Worm (Caenorhabditis elegans) whole organism, L2 larva: Measurements from ENCODE around the gene K08D8.10.

Source experiments
- C34F6.9 ChIP-seq: fragments of 150-350 bp; optimal IDR thresholded peaks from 2 replicates; lab custom pipeline; 2014; ENCODE audit warnings: missing biosample characterization, missing genetic modification characterization
- F13H6.1 ChIP-seq: sonication (generic microtip); optimal IDR thresholded peaks from 2 replicates; lab custom pipeline; 2016; ENCODE audit warnings: missing genetic modification characterization, missing compliant biosample characterization
- Y55F3AM.14 ChIP-seq: fragments of 200-800 bp; sonication (Bioruptor generic); optimal IDR thresholded peaks from 2 replicates; lab custom pipeline; 2018; ENCODE audit warnings: mild to moderate bottlenecking, missing genetic modification characterization, missing compliant biosample characterization
- blmp-1 ChIP-seq: sonication (generic microtip); optimal IDR thresholded peaks from 2 replicates; lab custom pipeline; 2017; ENCODE audit warnings: missing genetic modification characterization, mild to moderate bottlenecking, missing compliant biosample characterization, antibody characterized with exemption, moderate library complexity; ENCODE audit not compliant: insufficient read depth
- ceh-16 ChIP-seq: fragments of 150-350 bp; optimal IDR thresholded peaks from 2 replicates; lab custom pipeline; 2014; ENCODE audit warnings: missing biosample characterization, missing genetic modification characterization
- ceh-82 ChIP-seq: fragments of 150-350 bp; optimal IDR thresholded peaks from 2 replicates; lab custom pipeline; 2014; ENCODE audit warnings: missing biosample characterization, missing genetic modification characterization
- dmd-4 ChIP-seq: sonication (generic microtip); optimal IDR thresholded peaks from 2 replicates; lab custom pipeline; 2017; ENCODE audit warnings: missing biosample characterization, missing genetic modification characterization
- fos-1 ChIP-seq: fragments of 150-350 bp; optimal IDR thresholded peaks from 2 replicates; lab custom pipeline; 2014; ENCODE audit warnings: missing biosample characterization, missing genetic modification characterization
- lsy-2 ChIP-seq, 2 experiments: fragments of 150-350 bp in 1 of 2; sonication (generic microtip) in 1 of 2; optimal IDR thresholded peaks; 2 replicates each; lab custom pipeline; 2014 to 2017; ENCODE audit warnings: missing biosample characterization in 2 of 2, missing genetic modification characterization in 2 of 2
- mab-5 ChIP-seq: fragments of 150-350 bp; optimal IDR thresholded peaks from 2 replicates; lab custom pipeline; 2014; ENCODE audit warnings: missing biosample characterization, missing genetic modification characterization
- mbf-1 ChIP-seq: sonication (generic microtip); optimal IDR thresholded peaks from 2 replicates; lab custom pipeline; 2017; ENCODE audit warnings: missing biosample characterization, missing genetic modification characterization
- mdl-1 ChIP-seq, 2 experiments: fragments of 150-350 bp in 1 of 2; sonication (generic microtip) in 1 of 2; optimal IDR thresholded peaks; 2 replicates each; lab custom pipeline; 2017; ENCODE audit warnings: missing biosample characterization in 2 of 2, missing genetic modification characterization in 2 of 2
- nhr-10 ChIP-seq: sonication (generic microtip); optimal IDR thresholded peaks from 2 replicates; lab custom pipeline; 2017; ENCODE audit warnings: missing biosample characterization, missing genetic modification characterization
- nhr-12 ChIP-seq: fragments of 150-350 bp; optimal IDR thresholded peaks from 2 replicates; lab custom pipeline; 2014; ENCODE audit warnings: missing biosample characterization, missing genetic modification characterization
- nhr-23 ChIP-seq: fragments of 150-350 bp; optimal IDR thresholded peaks from 2 replicates; lab custom pipeline; 2014; ENCODE audit warnings: missing biosample characterization, missing genetic modification reagents, missing genetic modification characterization
- nhr-6 ChIP-seq: fragments of 150-350 bp; optimal IDR thresholded peaks from 2 replicates; lab custom pipeline; 2014; ENCODE audit warnings: missing biosample characterization, missing genetic modification characterization
- nhr-77 ChIP-seq: fragments of 150-350 bp; optimal IDR thresholded peaks from 2 replicates; lab custom pipeline; 2014; ENCODE audit warnings: missing biosample characterization, missing genetic modification characterization
- sem-4 ChIP-seq: fragments of 150-350 bp; optimal IDR thresholded peaks from 2 replicates; lab custom pipeline; 2014; ENCODE audit warnings: missing biosample characterization, missing genetic modification reagents, missing genetic modification characterization
- skn-1 ChIP-seq: sonication (generic microtip); optimal IDR thresholded peaks from 2 replicates; lab custom pipeline; 2017; ENCODE audit warnings: missing biosample characterization, missing genetic modification characterization
- sma-9 ChIP-seq, 2 experiments: fragments of 150-350 bp in 1 of 2; sonication (generic microtip) in 1 of 2; optimal IDR thresholded peaks; 2 replicates each; lab custom pipeline; 2014 to 2016; ENCODE audit warnings: missing genetic modification characterization in 2 of 2, mild to moderate bottlenecking in 1 of 2, missing biosample characterization in 1 of 2, missing compliant biosample characterization in 1 of 2, missing genetic modification reagents in 1 of 2, moderate library complexity in 1 of 2

The K08D8.10 gene

ce11 chrIV:12898823-12899222 lies 1.5 kb upstream of the K08D8.10 start:
- no peak for TF ChIP-seq nhr-6 (tag; lab: Kevin White, UChicago)
- no peak for TF ChIP-seq F13H6.1 (tag; lab: Kevin White, UChicago)
- no peak for TF ChIP-seq skn-1 (tag; lab: Kevin White, UChicago)

- no peak for TF ChIP-seq blmp-1 (tag; lab: Kevin White, UChicago)
- no peak for TF ChIP-seq lsy-2 (tag; optimal IDR thresholded peaks at IDR 0.05; lab: Kevin White, UChicago)
- no peak for TF ChIP-seq nhr-23 (tag; lab: Kevin White, UChicago)
- TF ChIP-seq nhr-10 (tag; lab: Kevin White, UChicago) = no peak
- no peak for TF ChIP-seq nhr-12 (tag; lab: Kevin White, UChicago)
- TF ChIP-seq ceh-82 (tag; lab: Kevin White, UChicago) = no peak
- TF ChIP-seq dmd-4 = no peak
- TF ChIP-seq ceh-16 (tag; lab: Kevin White, UChicago) = no peak
- no peak for TF ChIP-seq C34F6.9 (tag; lab: Kevin White, UChicago)
- TF ChIP-seq Y55F3AM.14 (GFP tag; lab: Kevin White, UChicago) = no peak
These were observed 975 bp upstream of the K08D8.10 start, which contains the start of gene K08D8.9 for ce11 chrIV:12899392-12899791. Gene K08D8.9 (plus strand): TSS chrIV:12899692.

- peak; percentile 39 for TF ChIP-seq sma-9 (GFP tag; optimal IDR thresholded peaks at IDR 0.05; lab: Kevin White, UChicago)
- TF ChIP-seq sma-9 (tag; optimal IDR thresholded peaks at IDR 0.05; lab: Kevin White, UChicago) = no peak
- TF ChIP-seq mdl-1 (tag; optimal IDR thresholded peaks at IDR 0.05; lab: Kevin White, UChicago) = no peak
- peak; percentile 69 for TF ChIP-seq fos-1 (tag; lab: Kevin White, UChicago)
- TF ChIP-seq nhr-10 (tag; lab: Kevin White, UChicago) = no peak
These were observed 1.2 kb downstream of the K08D8.10 start for ce11 chrIV:12901602-12902001.

- TF ChIP-seq mab-5 (tag; lab: Kevin White, UChicago) (no peak), fos-1 (tag; lab: Kevin White, UChicago) (peak; percentile 66)
These were observed 2.2 kb downstream of the K08D8.10 start, which contains the start of gene K08D8.2 for ce11 chrIV:12902430-12903110. Gene K08D8.2 (plus strand): TSS chrIV:12903060.

- peak; percentile 55 for TF ChIP-seq fos-1 (tag; lab: Kevin White, UChicago)
- TF ChIP-seq nhr-77 = no peak
These were observed 3.3 kb downstream of the K08D8.10 start for ce11 chrIV:12903687-12904086.

- no peak for TF ChIP-seq lsy-2 (tag; optimal IDR thresholded peaks at IDR 0.05; lab: Kevin White, UChicago)
- TF ChIP-seq fos-1 (tag; lab: Kevin White, UChicago) = peak; percentile 89
- TF ChIP-seq nhr-23 (tag; lab: Kevin White, UChicago) = no peak
- peak; percentile 89 for TF ChIP-seq skn-1 (tag; lab: Kevin White, UChicago)
- peak; percentile 32 for TF ChIP-seq sma-9 (GFP tag; optimal IDR thresholded peaks at IDR 0.05; lab: Kevin White, UChicago)
- no peak for TF ChIP-seq sma-9 (tag; optimal IDR thresholded peaks at IDR 0.05; lab: Kevin White, UChicago)
These were observed 6.2 kb downstream of the K08D8.10 start, which contains the start of gene K08D8.3 for ce11 chrIV:12906529-12906928. Gene K08D8.3 (minus strand): TSS chrIV:12906659.

ce11 chrIV:12909871-12910270 lies 9.5 kb downstream of the K08D8.10 start, which contains the start of gene K08D8.4:
Gene K08D8.4 (minus strand): TSS chrIV:12909998.
- TF ChIP-seq nhr-23 (tag; lab: Kevin White, UChicago) = no peak
- TF ChIP-seq fos-1 (tag; lab: Kevin White, UChicago) = peak; percentile 86

- TF ChIP-seq fos-1 (tag; lab: Kevin White, UChicago) (peak; percentile 79), mbf-1 (tag; lab: Kevin White, UChicago) (no peak), sma-9 (GFP tag; optimal IDR thresholded peaks at IDR 0.05; lab: Kevin White, UChicago) (peak; percentile 51), sma-9 (tag; optimal IDR thresholded peaks at IDR 0.05; lab: Kevin White, UChicago) (no peak)
- TF ChIP-seq, all 48 proteins: peak for 2
These were observed 11.6 kb downstream of the K08D8.10 start, which contains the start of gene K08D8.5 for ce11 chrIV:12911990-12912389. Gene K08D8.5 (minus strand): TSS chrIV:12912129.

- no peak for TF ChIP-seq sem-4 (tag; lab: Kevin White, UChicago)
These were observed 14.2 kb downstream of the K08D8.10 start, which contains the start of gene irg-6 for ce11 chrIV:12914532-12915019. Gene irg-6 (minus strand): TSS chrIV:12914969.
